Worm (Caenorhabditis elegans) whole organism, L4 larva: ENCODE measurements around the gene F52G3.5.

Experiments used
- F26F4.8 ChIP-seq: fragments of 200-800 bp; sonication (Bioruptor generic); conservative IDR thresholded peaks from 2 replicates; pipeline ENCODE4 v1.3.6; 2022; ENCODE audit warnings: missing genetic modification characterization, missing compliant biosample characterization
- F37D6.2 ChIP-seq: sonication (generic microtip); optimal IDR thresholded peaks from 2 replicates; lab custom pipeline; 2016; ENCODE audit warnings: mild to moderate bottlenecking, missing genetic modification characterization, missing compliant biosample characterization
- F44E2.7 ChIP-seq: fragments of 200-800 bp; sonication (Bioruptor generic); IDR thresholded peaks from 2 replicates; pipeline ENCODE4 v2.1.2; 2022; ENCODE audit warnings: missing genetic modification characterization, missing compliant biosample characterization
- ZK337.2 ChIP-seq: fragments of 200-800 bp; sonication (Bioruptor generic); IDR thresholded peaks from 2 replicates; pipeline ENCODE4 v1.3.6; 2022; ENCODE audit warnings: missing genetic modification reagents, missing genetic modification characterization, missing compliant biosample characterization
- attf-4 ChIP-seq: sonication (generic microtip); optimal IDR thresholded peaks from 3 replicates; lab custom pipeline; 2017; ENCODE audit warnings: missing biosample characterization, missing genetic modification characterization
- ceh-28 ChIP-seq: fragments of 150-350 bp; optimal IDR thresholded peaks from 2 replicates; lab custom pipeline; 2014; ENCODE audit warnings: missing biosample characterization, missing genetic modification reagents, missing genetic modification characterization
- ceh-62 ChIP-seq: sonication (generic microtip); optimal IDR thresholded peaks from 2 replicates; lab custom pipeline; 2017; ENCODE audit warnings: missing biosample characterization, missing genetic modification characterization
- ces-1 ChIP-seq: fragments of 150-350 bp; sonication (generic microtip); optimal IDR thresholded peaks from 4 replicates; lab custom pipeline; 2014; ENCODE audit warnings: missing biosample characterization, missing genetic modification reagents, missing genetic modification characterization
- ctbp-1 ChIP-seq: fragments of 200-800 bp; sonication (Bioruptor generic); IDR thresholded peaks from 2 replicates; pipeline ENCODE4 v1.3.6; 2022; ENCODE audit warnings: missing genetic modification reagents, missing genetic modification characterization, missing compliant biosample characterization
- daf-12 ChIP-seq: fragments of 150-350 bp; optimal IDR thresholded peaks from 2 replicates; lab custom pipeline; 2014; ENCODE audit warnings: missing biosample characterization, missing genetic modification reagents, missing genetic modification characterization
- dmd-6 ChIP-seq: fragments of 200-800 bp; sonication (Bioruptor generic); IDR thresholded peaks from 2 replicates; pipeline ENCODE4 v1.3.6; 2022; ENCODE audit warnings: missing genetic modification reagents, missing genetic modification characterization, missing compliant biosample characterization
- duxl-1 ChIP-seq: sonication (generic microtip); optimal IDR thresholded peaks from 2 replicates; lab custom pipeline; 2016; ENCODE audit warnings: mild to moderate bottlenecking, missing genetic modification characterization, moderate library complexity, missing compliant biosample characterization; ENCODE audit not compliant: poor library complexity
- dve-1 ChIP-seq: sonication (generic microtip); optimal IDR thresholded peaks from 2 replicates; lab custom pipeline; 2017; ENCODE audit warnings: antibody characterized with exemption, mild to moderate bottlenecking, missing genetic modification characterization, missing compliant biosample characterization; ENCODE audit not compliant: insufficient read depth
- egl-43 ChIP-seq: fragments of 200-800 bp; sonication (Bioruptor generic); IDR thresholded peaks from 2 replicates; pipeline ENCODE4 v1.3.6; 2022; ENCODE audit warnings: missing genetic modification reagents, missing genetic modification characterization, missing compliant biosample characterization
- fkh-10 ChIP-seq: fragments of 150-350 bp; optimal IDR thresholded peaks from 2 replicates; lab custom pipeline; 2014; ENCODE audit warnings: missing biosample characterization, missing genetic modification reagents, missing genetic modification characterization
- lin-29 ChIP-seq: fragments of 200-800 bp; sonication (Bioruptor generic); IDR thresholded peaks from 2 replicates; pipeline ENCODE4 v1.3.6; 2022; ENCODE audit warnings: missing genetic modification reagents, missing genetic modification characterization, missing compliant biosample characterization
- lin-39 ChIP-seq: fragments of 150-350 bp; optimal IDR thresholded peaks from 2 replicates; lab custom pipeline; 2014; ENCODE audit warnings: missing biosample characterization, missing genetic modification reagents, missing genetic modification characterization
- lsy-2 ChIP-seq, 2 experiments: fragments of 150-350 bp in 1 of 2; sonication (generic microtip) in 1 of 2; optimal IDR thresholded peaks; 2 replicates each; lab custom pipeline; 2014 to 2017; ENCODE audit warnings: missing biosample characterization in 2 of 2, missing genetic modification characterization in 2 of 2
- mdl-1 ChIP-seq, 2 experiments: fragments of 150-350 bp in 1 of 2; sonication (generic microtip) in 1 of 2; optimal IDR thresholded peaks; 2 replicates each; lab custom pipeline; 2014 to 2017; ENCODE audit warnings: missing biosample characterization in 2 of 2, missing genetic modification characterization in 2 of 2
- mep-1 ChIP-seq: fragments of 150-350 bp; sonication (generic microtip); optimal IDR thresholded peaks from 3 replicates; lab custom pipeline; 2014; ENCODE audit warnings: missing biosample characterization, missing genetic modification characterization
- mxl-3 ChIP-seq: fragments of 200-800 bp; sonication (Bioruptor generic); optimal IDR thresholded peaks from 2 replicates; lab custom pipeline; 2018; ENCODE audit warnings: mild to moderate bottlenecking, missing genetic modification characterization, missing compliant biosample characterization
- nhr-11 ChIP-seq: fragments of 150-350 bp; optimal IDR thresholded peaks from 2 replicates; lab custom pipeline; 2014; ENCODE audit warnings: missing biosample characterization, missing genetic modification characterization
- nhr-28 ChIP-seq: fragments of 150-350 bp; optimal IDR thresholded peaks from 2 replicates; lab custom pipeline; 2014; ENCODE audit warnings: missing biosample characterization, missing genetic modification characterization
- nhr-42 ChIP-seq: fragments of 200-800 bp; sonication (Bioruptor generic); IDR thresholded peaks from 2 replicates; pipeline ENCODE4 v1.3.6; 2022; ENCODE audit warnings: missing genetic modification characterization, missing compliant biosample characterization
- nhr-6 ChIP-seq: fragments of 150-350 bp; optimal IDR thresholded peaks from 2 replicates; lab custom pipeline; 2014; ENCODE audit warnings: missing biosample characterization, missing genetic modification characterization
- php-3 ChIP-seq: fragments of 200-800 bp; sonication (Bioruptor generic); IDR thresholded peaks from 2 replicates; pipeline ENCODE4 v1.3.6; 2022; ENCODE audit warnings: missing genetic modification reagents, missing genetic modification characterization, missing compliant biosample characterization
- pqm-1 ChIP-seq: sonication (generic microtip); optimal IDR thresholded peaks from 2 replicates; lab custom pipeline; 2017; ENCODE audit warnings: missing biosample characterization, missing genetic modification characterization
- set-16 ChIP-seq: fragments of 200-800 bp; sonication (Bioruptor generic); IDR thresholded peaks from 2 replicates; pipeline ENCODE4 v1.3.6; 2022; ENCODE audit warnings: missing genetic modification reagents, missing genetic modification characterization, missing compliant biosample characterization
- snpc-1.2 ChIP-seq: fragments of 200-800 bp; sonication (Bioruptor generic); IDR thresholded peaks from 2 replicates; pipeline ENCODE4 v1.3.6; 2022; ENCODE audit warnings: missing genetic modification reagents, missing genetic modification characterization, missing compliant biosample characterization
- tra-1 ChIP-seq: fragments of 200-800 bp; sonication (Bioruptor generic); IDR thresholded peaks from 2 replicates; pipeline ENCODE4 v1.3.6; 2022; ENCODE audit warnings: missing genetic modification reagents, missing genetic modification characterization, missing compliant biosample characterization
- unc-62 ChIP-seq, 3 experiments: fragments of 150-350 bp in 1 of 3; sonication (generic microtip); optimal IDR thresholded peaks in 2 of 3; peaks in 1 of 3; 1 replicate in 1 of 3; 2 replicates in 2 of 3; lab custom pipeline; 2014 to 2017; ENCODE audit warnings: missing biosample characterization in 3 of 3, missing genetic modification characterization in 3 of 3, missing genetic modification reagents in 3 of 3, missing genotype in 1 of 3
- vab-7 ChIP-seq: fragments of 200-800 bp; sonication (Bioruptor generic); IDR thresholded peaks from 2 replicates; pipeline ENCODE4 v1.3.6; 2022; ENCODE audit warnings: missing genetic modification reagents, missing genetic modification characterization, missing compliant biosample characterization
- ztf-7 ChIP-seq: fragments of 150-350 bp; optimal IDR thresholded peaks from 2 replicates; lab custom pipeline; 2014; ENCODE audit warnings: missing biosample characterization, missing genetic modification characterization

The F52G3.5 gene

ce11 chrX:16993524-16993923, 17.6 kb upstream of the F52G3.5 start:
- TF ChIP-seq nhr-6 (no peak), attf-4 (tag; lab: Kevin White, UChicago) (no peak), daf-12 (tag; lab: Kevin White, UChicago) (no peak), php-3 (GFP tag; lab: Robert Waterston, UW) (no peak), mdl-1 (tag; optimal IDR thresholded peaks at IDR 0.05; lab: Kevin White, UChicago) (no peak), nhr-11 (no peak), F26F4.8 (GFP tag; lab: Robert Waterston, UW) (no peak), pqm-1 (tag; lab: Kevin White, UChicago) (no peak), ctbp-1 (GFP tag; lab: Robert Waterston, UW) (no peak), ceh-62 (tag; lab: Kevin White, UChicago) (no peak), lin-29 (GFP tag; lab: Robert Waterston, UW) (no peak), mxl-3 (no peak), dmd-6 (GFP tag; lab: Robert Waterston, UW) (no peak), ZK337.2 (GFP tag; lab: Robert Waterston, UW) (no peak), F37D6.2 (no peak), nhr-28 (tag; lab: Kevin White, UChicago) (no peak)

- TF ChIP-seq ces-1 (GFP tag; lab: Kevin White, UChicago) (peak; percentile 47), mep-1 (peak; percentile 21), lsy-2 (tag; optimal IDR thresholded peaks at IDR 0.05; lab: Kevin White, UChicago) (no peak), ceh-28 (tag; lab: Kevin White, UChicago) (no peak), unc-62 (GFP tag; optimal IDR thresholded peaks at IDR 0.05 in 1 of 2; lab: Kevin White, UChicago) (no peak), unc-62 (tag; optimal IDR thresholded peaks at IDR 0.05; lab: Kevin White, UChicago) (no peak)
Measured at ce11 chrX:16991437-16991836, 15.5 kb upstream of the F52G3.5 start.

ce11 chrX:16988367-16988766, 12.4 kb upstream of the F52G3.5 start:
- TF ChIP-seq snpc-1.2 (GFP tag; lab: Robert Waterston, UW): no peak
- no peak for TF ChIP-seq tra-1
- no peak for TF ChIP-seq nhr-42 (GFP tag; lab: Robert Waterston, UW)
- no peak for TF ChIP-seq duxl-1 (tag; lab: Kevin White, UChicago)
- no peak for TF ChIP-seq lin-39 (tag; lab: Kevin White, UChicago)
- TF ChIP-seq F44E2.7: no peak
- no peak for TF ChIP-seq fkh-10
- peak in 1 of 2 experiments; percentile 48 for TF ChIP-seq unc-62 (GFP tag; optimal IDR thresholded peaks at IDR 0.05 in 1 of 2; lab: Kevin White, UChicago)
- TF ChIP-seq unc-62 (tag; optimal IDR thresholded peaks at IDR 0.05; lab: Kevin White, UChicago): no peak

ce11 chrX:16978308-16978707, 2.4 kb upstream of the F52G3.5 start, which contains the start of gene mbl-1:
Gene mbl-1, plus strand, starts transcription at chrX:16978608.
- TF ChIP-seq vab-7 (GFP tag; lab: Robert Waterston, UW) (no peak), unc-62 (GFP tag; optimal IDR thresholded peaks at IDR 0.05 in 1 of 2; lab: Kevin White, UChicago) (peak in 1 of 2 experiments; percentile 85), unc-62 (tag; optimal IDR thresholded peaks at IDR 0.05; lab: Kevin White, UChicago) (no peak)

- TF ChIP-seq F26F4.8 (GFP tag; lab: Robert Waterston, UW): no peak
- peak; percentile 67 for TF ChIP-seq set-16
- TF ChIP-seq, all 104 proteins: peak for 1
Measured at ce11 chrX:16967813-16968212, 8.1 kb downstream of the F52G3.5 start.

- TF ChIP-seq ztf-7 (tag; lab: Kevin White, UChicago) (no peak), egl-43 (GFP tag; lab: Robert Waterston, UW) (peak; percentile 68; the same call in 1 of the 2 replicates), F44E2.7 (no peak), set-16 (peak; percentile 83), dve-1 (tag; lab: Kevin White, UChicago) (no peak), snpc-1.2 (GFP tag; lab: Robert Waterston, UW) (no peak)
Measured at ce11 chrX:16965888-16966287, 10.1 kb downstream of the F52G3.5 start.
